Fruit fly (Drosophila melanogaster): ENCODE data around the gene CG31391.

CG31391 gene

dm6 chr3R:10681682-10681962, 23.3 kb downstream of the CG31391 start (continued):
- peak; percentile 10 for TF ChIP-seq Oli (tag; optimal IDR thresholded peaks at IDR 0.05)
- TF ChIP-seq CG32532 (GFP tag; IDR thresholded peaks at IDR 0.05): peak; percentile 80
- peak; percentile 48 for TF ChIP-seq fd96Cb (tag; optimal IDR thresholded peaks at IDR 0.05)
- no peak for TF ChIP-seq gcm2 (GFP tag; optimal IDR thresholded peaks at IDR 0.05)
- TF ChIP-seq sug (tag; optimal IDR thresholded peaks at IDR 0.05): no peak
- no peak for TF ChIP-seq Lim3 (GFP tag; IDR thresholded peaks at IDR 0.05)
- peak; percentile 75 for TF ChIP-seq Mrtf (GFP tag; IDR thresholded peaks at IDR 0.05)
- TF ChIP-seq Max (GFP tag; optimal IDR thresholded peaks at IDR 0.05): no peak
- peak; percentile 32 for TF ChIP-seq Vsx1 (GFP tag; optimal IDR thresholded peaks at IDR 0.05)
- no peak for TF ChIP-seq aop (GFP tag; IDR thresholded peaks at IDR 0.05)
- TF ChIP-seq dysf (GFP tag; IDR thresholded peaks at IDR 0.05): peak; percentile 71
- TF ChIP-seq D (optimal IDR thresholded peaks at IDR 0.05): no peak
- no peak for TF ChIP-seq D (GFP tag; optimal IDR thresholded peaks at IDR 0.05)
- TF ChIP-seq CG9727 (GFP tag; optimal IDR thresholded peaks at IDR 0.05): no peak
- no peak for TF ChIP-seq TFAM (GFP tag; optimal IDR thresholded peaks at IDR 0.05)
- TF ChIP-seq sens (GFP tag): no peak
- TF ChIP-seq CG11560 (tag; IDR thresholded peaks at IDR 0.05): 0 out of 3 replicates have a peak, but pooled peaks have one; percentile 5
- TF ChIP-seq CG11696 (GFP tag; IDR thresholded peaks at IDR 0.05): no peak
- no peak for TF ChIP-seq tll (GFP tag; optimal IDR thresholded peaks at IDR 0.05)
- peak; percentile 17; the same call in 1 of the 2 replicates for TF ChIP-seq CG1024 (GFP tag; IDR thresholded peaks at IDR 0.05)
- no peak for TF ChIP-seq CG3995 (GFP tag; optimal IDR thresholded peaks at IDR 0.05)
- TF ChIP-seq Opbp (GFP tag; IDR thresholded peaks at IDR 0.05; ENCODE audit: partially characterized antibody): no peak
- no peak for TF ChIP-seq CG11085 (GFP tag; IDR thresholded peaks at IDR 0.05)
- TF ChIP-seq CG17328 (GFP tag; IDR thresholded peaks at IDR 0.05): peak; percentile 63; the same call in 1 of the 2 replicates
- peak; percentile 44 for TF ChIP-seq CG15269 (tag; optimal IDR thresholded peaks at IDR 0.05)
- TF ChIP-seq CG2202 (tag; optimal IDR thresholded peaks at IDR 0.05): peak; percentile 22
- TF ChIP-seq fu2 (GFP tag; optimal IDR thresholded peaks at IDR 0.05): no peak
- no peak for TF ChIP-seq Elba2 (GFP tag; optimal IDR thresholded peaks at IDR 0.05)
- TF ChIP-seq nau (GFP tag; optimal IDR thresholded peaks at IDR 0.05): no peak
- peak; percentile 66 for TF ChIP-seq E2f1 (GFP tag; IDR thresholded peaks at IDR 0.05)
- TF ChIP-seq Camta (GFP tag; optimal IDR thresholded peaks at IDR 0.05): no peak
- TF ChIP-seq ems (GFP tag; optimal IDR thresholded peaks at IDR 0.05): no peak
- TF ChIP-seq CG4360 (GFP tag; IDR thresholded peaks at IDR 0.05): 0 out of 2 replicates have a peak, but pooled peaks have one; percentile 36
- TF ChIP-seq Hey (tag; optimal IDR thresholded peaks at IDR 0.05): no peak
- TF ChIP-seq bowl (GFP tag; IDR thresholded peaks at IDR 0.05): peak; percentile 46; the same call in 1 of the 2 replicates
- peak; percentile 36 for TF ChIP-seq Xbp1 (GFP tag; optimal IDR thresholded peaks at IDR 0.05)
- TF ChIP-seq ap (GFP tag; IDR thresholded peaks at IDR 0.05): peak; percentile 60
- TF ChIP-seq CG6654 (GFP tag; optimal IDR thresholded peaks at IDR 0.05): peak; percentile 13
- no peak for TF ChIP-seq NC2α (GFP tag; optimal IDR thresholded peaks at IDR 0.05)
- peak; percentile 56; the same call in 1 of the 2 replicates for TF ChIP-seq danr (GFP tag; IDR thresholded peaks at IDR 0.05)
- TF ChIP-seq CG32772 (GFP tag; IDR thresholded peaks at IDR 0.05): peak; percentile 57; the same call in 1 of the 2 replicates
- TF ChIP-seq Adf1 (GFP tag; IDR thresholded peaks at IDR 0.05): no peak
- no peak for TF ChIP-seq hkb (optimal IDR thresholded peaks at IDR 0.05)
- peak; percentile 66 for TF ChIP-seq hkb (GFP tag; IDR thresholded peaks at IDR 0.05)
- peak; percentile 88 for TF ChIP-seq vvl (GFP tag; IDR thresholded peaks at IDR 0.05)
- peak; percentile 43 for TF ChIP-seq CG6254 (GFP tag; optimal IDR thresholded peaks at IDR 0.05)
- no peak for TF ChIP-seq Gsc (GFP tag; IDR thresholded peaks at IDR 0.05)
- TF ChIP-seq Awh (GFP tag; IDR thresholded peaks at IDR 0.05): peak; percentile 93
- TF ChIP-seq Ada2b (GFP tag; IDR thresholded peaks at IDR 0.05): peak; percentile 79
- TF ChIP-seq stc (GFP tag; IDR thresholded peaks at IDR 0.05): peak; percentile 76
- peak; percentile 44 for TF ChIP-seq Sox102F (GFP tag; optimal IDR thresholded peaks at IDR 0.05)
- no peak for TF ChIP-seq Oaz (GFP tag; IDR thresholded peaks at IDR 0.05)
- peak; percentile 59; the same call in 2 of the 3 replicates for TF ChIP-seq B-H1 (GFP tag; IDR thresholded peaks at IDR 0.05)

Data from whole organism, embryonic.